Worm (Caenorhabditis elegans) whole organism, L2 larva: Measurements from ENCODE around the gene M110.7.

Experiments used
- C34F6.9 ChIP-seq: fragments of 150-350 bp; optimal IDR thresholded peaks from 2 replicates; lab custom pipeline; 2014; ENCODE audit warnings: missing biosample characterization, missing genetic modification characterization
- Y55F3AM.14 ChIP-seq: fragments of 200-800 bp; sonication (Bioruptor generic); optimal IDR thresholded peaks from 2 replicates; lab custom pipeline; 2018; ENCODE audit warnings: mild to moderate bottlenecking, missing genetic modification characterization, missing compliant biosample characterization
- aly-2 ChIP-seq: fragments of 150-350 bp; optimal IDR thresholded peaks from 2 replicates; lab custom pipeline; 2014; ENCODE audit warnings: missing biosample characterization, missing genetic modification characterization
- ama-1 ChIP-seq: fragments of 150-350 bp; optimal IDR thresholded peaks from 2 replicates; lab custom pipeline; 2018; ENCODE audit warnings: inconsistent platforms
- blmp-1 ChIP-seq: sonication (generic microtip); optimal IDR thresholded peaks from 2 replicates; lab custom pipeline; 2017; ENCODE audit warnings: missing genetic modification characterization, mild to moderate bottlenecking, missing compliant biosample characterization, antibody characterized with exemption, moderate library complexity; ENCODE audit not compliant: insufficient read depth
- ceh-16 ChIP-seq: fragments of 150-350 bp; optimal IDR thresholded peaks from 2 replicates; lab custom pipeline; 2014; ENCODE audit warnings: missing biosample characterization, missing genetic modification characterization
- ceh-82 ChIP-seq: fragments of 150-350 bp; optimal IDR thresholded peaks from 2 replicates; lab custom pipeline; 2014; ENCODE audit warnings: missing biosample characterization, missing genetic modification characterization
- dmd-4 ChIP-seq: sonication (generic microtip); optimal IDR thresholded peaks from 2 replicates; lab custom pipeline; 2017; ENCODE audit warnings: missing biosample characterization, missing genetic modification characterization
- elt-3 ChIP-seq: sonication (generic microtip); optimal IDR thresholded peaks from 2 replicates; lab custom pipeline; 2017; ENCODE audit warnings: missing biosample characterization, missing genetic modification characterization
- fos-1 ChIP-seq: fragments of 150-350 bp; optimal IDR thresholded peaks from 2 replicates; lab custom pipeline; 2014; ENCODE audit warnings: missing biosample characterization, missing genetic modification characterization
- gmeb-1 ChIP-seq: fragments of 150-350 bp; optimal IDR thresholded peaks from 2 replicates; lab custom pipeline; 2014; ENCODE audit warnings: missing biosample characterization, missing genetic modification characterization
- lin-13 ChIP-seq: fragments of 150-350 bp; optimal IDR thresholded peaks from 2 replicates; lab custom pipeline; 2014; ENCODE audit warnings: missing biosample characterization, missing genetic modification reagents, missing genetic modification characterization
- lsy-2 ChIP-seq, 2 experiments: fragments of 150-350 bp in 1 of 2; sonication (generic microtip) in 1 of 2; optimal IDR thresholded peaks; 2 replicates each; lab custom pipeline; 2014 to 2017; ENCODE audit warnings: missing biosample characterization in 2 of 2, missing genetic modification characterization in 2 of 2
- mab-5 ChIP-seq: fragments of 150-350 bp; optimal IDR thresholded peaks from 2 replicates; lab custom pipeline; 2014; ENCODE audit warnings: missing biosample characterization, missing genetic modification characterization
- mbf-1 ChIP-seq: sonication (generic microtip); optimal IDR thresholded peaks from 2 replicates; lab custom pipeline; 2017; ENCODE audit warnings: missing biosample characterization, missing genetic modification characterization
- mdl-1 ChIP-seq, 2 experiments: fragments of 150-350 bp in 1 of 2; sonication (generic microtip) in 1 of 2; optimal IDR thresholded peaks; 2 replicates each; lab custom pipeline; 2017; ENCODE audit warnings: missing biosample characterization in 2 of 2, missing genetic modification characterization in 2 of 2
- nhr-11 ChIP-seq: fragments of 150-350 bp; optimal IDR thresholded peaks from 2 replicates; lab custom pipeline; 2014; ENCODE audit warnings: missing biosample characterization, missing genetic modification characterization
- nhr-129 ChIP-seq: fragments of 150-350 bp; optimal IDR thresholded peaks from 2 replicates; lab custom pipeline; 2014; ENCODE audit warnings: missing biosample characterization, missing genetic modification characterization
- nhr-21 ChIP-seq: fragments of 150-350 bp; optimal IDR thresholded peaks from 2 replicates; lab custom pipeline; 2014; ENCODE audit warnings: missing biosample characterization, missing genetic modification characterization
- nhr-237 ChIP-seq: fragments of 150-350 bp; optimal IDR thresholded peaks from 2 replicates; lab custom pipeline; 2014; ENCODE audit warnings: missing biosample characterization, missing genetic modification characterization
- nhr-25 ChIP-seq: fragments of 150-350 bp; sonication (generic microtip); optimal IDR thresholded peaks from 3 replicates; lab custom pipeline; 2014; ENCODE audit warnings: missing biosample characterization, missing genetic modification characterization
- nhr-6 ChIP-seq: fragments of 150-350 bp; optimal IDR thresholded peaks from 2 replicates; lab custom pipeline; 2014; ENCODE audit warnings: missing biosample characterization, missing genetic modification characterization
- nhr-77 ChIP-seq: fragments of 150-350 bp; optimal IDR thresholded peaks from 2 replicates; lab custom pipeline; 2014; ENCODE audit warnings: missing biosample characterization, missing genetic modification characterization
- peb-1 ChIP-seq: fragments of 150-350 bp; optimal IDR thresholded peaks from 2 replicates; lab custom pipeline; 2014; ENCODE audit warnings: missing biosample characterization, missing genetic modification characterization
- sem-4 ChIP-seq: fragments of 150-350 bp; optimal IDR thresholded peaks from 2 replicates; lab custom pipeline; 2014; ENCODE audit warnings: missing biosample characterization, missing genetic modification reagents, missing genetic modification characterization
- skn-1 ChIP-seq: sonication (generic microtip); optimal IDR thresholded peaks from 2 replicates; lab custom pipeline; 2017; ENCODE audit warnings: missing biosample characterization, missing genetic modification characterization
- sma-3 ChIP-seq: sonication (generic microtip); optimal IDR thresholded peaks from 2 replicates; lab custom pipeline; 2016; ENCODE audit warnings: missing genetic modification reagents, missing genetic modification characterization, missing compliant biosample characterization
- unc-39 ChIP-seq: fragments of 150-350 bp; optimal IDR thresholded peaks from 2 replicates; lab custom pipeline; 2014; ENCODE audit warnings: missing biosample characterization, missing genetic modification characterization
- unc-55 ChIP-seq: fragments of 150-350 bp; sonication (generic microtip); optimal IDR thresholded peaks from 3 replicates; lab custom pipeline; 2014; ENCODE audit warnings: missing biosample characterization, missing genetic modification reagents, missing genetic modification characterization
- unc-62 ChIP-seq: fragments of 150-350 bp; optimal IDR thresholded peaks from 2 replicates; lab custom pipeline; 2014; ENCODE audit warnings: missing biosample characterization, missing genetic modification reagents, missing genetic modification characterization
- zag-1 ChIP-seq: fragments of 150-350 bp; optimal IDR thresholded peaks from 2 replicates; lab custom pipeline; 2014; ENCODE audit warnings: missing biosample characterization, missing genetic modification characterization
- ztf-1 ChIP-seq: fragments of 200-800 bp; sonication (Bioruptor generic); conservative IDR thresholded peaks from 2 replicates; pipeline ENCODE4 v1.3.6; 2022; ENCODE audit warnings: missing genetic modification characterization, missing compliant biosample characterization
- ztf-4 ChIP-seq: fragments of 150-350 bp; optimal IDR thresholded peaks from 2 replicates; lab custom pipeline; 2014; ENCODE audit warnings: missing biosample characterization, missing genetic modification characterization

M110.7 gene

ce11 chrII:8218266-8218665, 14.3 kb upstream of the M110.7 start:
- TF ChIP-seq dmd-4 (tag; lab: Kevin White, UChicago) (no peak), aly-2 (tag; lab: Kevin White, UChicago) (no peak), unc-39 (tag; lab: Kevin White, UChicago) (no peak), lin-13 (GFP tag; lab: Kevin White, UChicago) (no peak), unc-62 (GFP tag; lab: Kevin White, UChicago) (no peak), nhr-129 (tag; lab: Kevin White, UChicago) (no peak), ceh-16 (tag; lab: Kevin White, UChicago) (no peak), nhr-25 (tag; lab: Kevin White, UChicago) (no peak), C34F6.9 (tag; lab: Kevin White, UChicago) (no peak), mab-5 (no peak), skn-1 (tag; lab: Kevin White, UChicago) (no peak), nhr-237 (tag; lab: Kevin White, UChicago) (no peak)

- no peak for TF ChIP-seq ztf-1 (GFP tag; lab: Robert Waterston, UW)
- no peak for TF ChIP-seq zag-1 (tag; lab: Kevin White, UChicago)
- TF ChIP-seq gmeb-1: no peak
- no peak for TF ChIP-seq skn-1 (tag; lab: Kevin White, UChicago)
- no peak for TF ChIP-seq nhr-6 (tag; lab: Kevin White, UChicago)
- TF ChIP-seq, all 48 proteins: peak for 0
Observed at ce11 chrII:8220267-8220666, 12.3 kb upstream of the M110.7 start.

ce11 chrII:8222309-8223065, 10.1 kb upstream of the M110.7 start, which contains the start of gene dab-1:
dab-1 (plus strand) TSS chrII:8222386.
- TF ChIP-seq aly-2 (tag; lab: Kevin White, UChicago) (no peak), mdl-1 (tag; optimal IDR thresholded peaks at IDR 0.05; lab: Kevin White, UChicago) (peak in 1 of 2 experiments; percentile 29), sma-3 (peak; percentile 9), fos-1 (peak; percentile 35), blmp-1 (peak; percentile 10), nhr-25 (tag; lab: Kevin White, UChicago) (peak; percentile 86), ceh-82 (no peak), nhr-21 (peak; percentile 43), C34F6.9 (tag; lab: Kevin White, UChicago) (peak; percentile 46), mbf-1 (tag; lab: Kevin White, UChicago) (no peak), nhr-129 (tag; lab: Kevin White, UChicago) (peak; percentile 68), unc-55 (peak; percentile 28), lsy-2 (tag; optimal IDR thresholded peaks at IDR 0.05; lab: Kevin White, UChicago) (peak in 1 of 2 experiments; percentile 32), sem-4 (tag; lab: Kevin White, UChicago) (peak; percentile 61)

ce11 chrII:8223422-8223821, 9.2 kb upstream of the M110.7 start:
- TF ChIP-seq C34F6.9 (tag; lab: Kevin White, UChicago) (no peak), mbf-1 (tag; lab: Kevin White, UChicago) (no peak), sem-4 (tag; lab: Kevin White, UChicago) (no peak), ceh-16 (tag; lab: Kevin White, UChicago) (no peak), skn-1 (tag; lab: Kevin White, UChicago) (no peak), ama-1 (lab: Kevin White, UChicago) (no peak), gmeb-1 (no peak), peb-1 (no peak), ztf-4 (tag; lab: Kevin White, UChicago) (no peak), Y55F3AM.14 (GFP tag; lab: Kevin White, UChicago) (no peak), ztf-1 (GFP tag; lab: Robert Waterston, UW) (no peak), nhr-11 (no peak), elt-3 (tag; lab: Kevin White, UChicago) (no peak), nhr-77 (no peak), unc-55 (no peak)

ce11 chrII:8223945-8224344, 8.6 kb upstream of the M110.7 start:
- no peak for TF ChIP-seq mbf-1 (tag; lab: Kevin White, UChicago)
- TF ChIP-seq, all 48 proteins: peak for 0
